Worm (Caenorhabditis elegans) whole organism, young adult: ENCODE results near the gene pycr-4.
A peak's percentile ranks its signal among the peaks of the same experiment; 100 is the strongest.

ENCODE experiments used
- B0019.2 ChIP-seq: fragments of 200-800 bp; sonication (Bioruptor generic); conservative IDR thresholded peaks from 2 replicates; pipeline ENCODE4 v1.3.6; 2022; ENCODE audit warnings: missing genetic modification reagents, missing genetic modification characterization, missing compliant biosample characterization
- F22D6.2 ChIP-seq: sonication (generic microtip); optimal IDR thresholded peaks from 2 replicates; lab custom pipeline; 2016; ENCODE audit warnings: mild to moderate bottlenecking, missing genetic modification characterization, missing compliant biosample characterization
- F23B12.7 ChIP-seq: sonication (generic microtip); optimal IDR thresholded peaks from 2 replicates; lab custom pipeline; 2017; ENCODE audit warnings: missing genetic modification characterization, mild to moderate bottlenecking, missing compliant biosample characterization, antibody characterized with exemption, moderate library complexity; ENCODE audit not compliant: insufficient read depth
- F39B2.1 ChIP-seq: fragments of 200-800 bp; sonication (Bioruptor generic); IDR thresholded peaks from 2 replicates; pipeline ENCODE4 v1.3.6; 2022; ENCODE audit warnings: missing genetic modification reagents, missing genetic modification characterization, missing compliant biosample characterization
- F49E8.2 ChIP-seq: sonication (generic microtip); optimal IDR thresholded peaks from 3 replicates; lab custom pipeline; 2017; ENCODE audit warnings: missing genetic modification characterization, mild to moderate bottlenecking, missing compliant biosample characterization, antibody characterized with exemption, moderate library complexity; ENCODE audit not compliant: insufficient read depth
- K11D2.4 ChIP-seq: fragments of 200-800 bp; sonication (Bioruptor generic); IDR thresholded peaks from 2 replicates; pipeline ENCODE4 v1.3.6; 2022; ENCODE audit warnings: missing genetic modification reagents, missing genetic modification characterization, missing compliant biosample characterization
- K12H6.12 ChIP-seq: fragments of 200-800 bp; sonication (Bioruptor generic); optimal IDR thresholded peaks from 2 replicates; lab custom pipeline; 2018; ENCODE audit warnings: mild to moderate bottlenecking, missing genetic modification characterization, missing compliant biosample characterization
- T26A5.8 ChIP-seq: sonication (generic microtip); optimal IDR thresholded peaks from 2 replicates; lab custom pipeline; 2016; ENCODE audit warnings: missing genetic modification characterization, missing compliant biosample characterization
- Y53F4B.3 ChIP-seq: fragments of 200-800 bp; sonication (Bioruptor generic); IDR thresholded peaks from 2 replicates; pipeline ENCODE4 v1.3.6; 2022; ENCODE audit warnings: missing genetic modification reagents, missing genetic modification characterization, missing compliant biosample characterization
- Y53G8AR.9 ChIP-seq: fragments of 200-800 bp; sonication (Bioruptor generic); conservative IDR thresholded peaks from 2 replicates; pipeline ENCODE4 v1.3.6; 2022; ENCODE audit warnings: missing genetic modification reagents, missing genetic modification characterization, missing compliant biosample characterization
- ama-1 ChIP-seq, 3 experiments: fragments of 150-350 bp in 1 of 3; sonication (generic microtip) in 2 of 3; optimal IDR thresholded peaks; 2 replicates each; lab custom pipeline; 2014 to 2018; ENCODE audit warnings: missing biosample characterization in 2 of 3, missing genetic modification characterization in 2 of 3, missing genetic modification reagents in 2 of 3
- aptf-2 ChIP-seq: fragments of 200-800 bp; sonication (Bioruptor generic); conservative IDR thresholded peaks from 2 replicates; pipeline ENCODE4 v1.3.6; 2022; ENCODE audit warnings: missing genetic modification reagents, missing genetic modification characterization, missing compliant biosample characterization
- atf-7 ChIP-seq: sonication (generic microtip); optimal IDR thresholded peaks from 2 replicates; lab custom pipeline; 2017; ENCODE audit warnings: mild to moderate bottlenecking, missing genetic modification characterization, missing compliant biosample characterization
- attf-5 ChIP-seq: fragments of 200-800 bp; sonication (Bioruptor generic); optimal IDR thresholded peaks from 2 replicates; lab custom pipeline; 2018; ENCODE audit warnings: mild to moderate bottlenecking, missing genetic modification characterization, missing compliant biosample characterization
- bed-1 ChIP-seq: fragments of 200-800 bp; sonication (Bioruptor generic); IDR thresholded peaks from 2 replicates; pipeline ENCODE4 v1.3.6; 2022; ENCODE audit warnings: missing genetic modification reagents, missing genetic modification characterization, missing compliant biosample characterization
- bed-2 ChIP-seq: fragments of 200-800 bp; sonication (Bioruptor generic); IDR thresholded peaks from 2 replicates; pipeline ENCODE4 v1.3.6; 2022; ENCODE audit warnings: missing genetic modification reagents, missing genetic modification characterization, missing compliant biosample characterization
- cebp-1 ChIP-seq, 2 experiments: fragments of 200-800 bp in 1 of 2; sonication (Bioruptor generic) in 1 of 2; sonication (generic microtip) in 1 of 2; IDR thresholded peaks in 1 of 2; optimal IDR thresholded peaks in 1 of 2; 2 replicates each; pipeline versions ENCODE4 v1.3.6 to Lab custom; 2017 to 2022; ENCODE audit warnings: missing compliant biosample characterization in 2 of 2, missing genetic modification characterization in 2 of 2, mild to moderate bottlenecking in 1 of 2, missing genetic modification reagents in 1 of 2, moderate library complexity in 1 of 2
- ceh-100 ChIP-seq: fragments of 200-800 bp; sonication (Bioruptor generic); IDR thresholded peaks from 2 replicates; pipeline ENCODE4 v1.3.6; 2022; ENCODE audit warnings: missing genetic modification reagents, missing genetic modification characterization, missing compliant biosample characterization
- ceh-27 ChIP-seq: fragments of 200-800 bp; sonication (Bioruptor generic); optimal IDR thresholded peaks from 2 replicates; lab custom pipeline; 2018; ENCODE audit warnings: mild to moderate bottlenecking, missing genetic modification characterization, moderate library complexity, missing compliant biosample characterization
- efl-1 ChIP-seq: fragments of 150-350 bp; optimal IDR thresholded peaks from 2 replicates; lab custom pipeline; 2014; ENCODE audit warnings: missing biosample characterization, missing genetic modification reagents, missing genetic modification characterization
- ekl-4 ChIP-seq: fragments of 200-800 bp; sonication (Bioruptor generic); IDR thresholded peaks from 2 replicates; pipeline ENCODE4 v1.3.6; 2022; ENCODE audit warnings: missing genetic modification reagents, missing genetic modification characterization, missing compliant biosample characterization
- lin-26 ChIP-seq: fragments of 200-800 bp; sonication (Bioruptor generic); IDR thresholded peaks from 2 replicates; pipeline ENCODE4 v1.3.6; 2022; ENCODE audit warnings: missing genetic modification reagents, missing genetic modification characterization, missing compliant biosample characterization
- madf-3 ChIP-seq: fragments of 200-800 bp; sonication (Bioruptor generic); IDR thresholded peaks from 2 replicates; pipeline ENCODE4 v1.3.6; 2022; ENCODE audit warnings: missing genetic modification reagents, missing genetic modification characterization, missing compliant biosample characterization
- mcd-1 ChIP-seq: fragments of 200-800 bp; sonication (Bioruptor generic); IDR thresholded peaks from 2 replicates; pipeline ENCODE4 v1.3.6; 2022; ENCODE audit warnings: missing genetic modification reagents, missing genetic modification characterization, missing compliant biosample characterization
- mel-28 ChIP-seq: sonication (generic microtip); optimal IDR thresholded peaks from 2 replicates; lab custom pipeline; 2016; ENCODE audit warnings: borderline replicate concordance, mild to moderate bottlenecking, missing genetic modification characterization, missing compliant biosample characterization
- nfya-2 ChIP-seq: fragments of 200-800 bp; sonication (Bioruptor generic); IDR thresholded peaks from 2 replicates; pipeline ENCODE4 v1.3.6; 2022; ENCODE audit warnings: missing genetic modification reagents, missing genetic modification characterization, missing compliant biosample characterization
- nhr-80 ChIP-seq: sonication (generic microtip); optimal IDR thresholded peaks from 2 replicates; lab custom pipeline; 2016; ENCODE audit warnings: missing genetic modification characterization, missing compliant biosample characterization
- pbrm-1 ChIP-seq: fragments of 200-800 bp; sonication (Bioruptor generic); IDR thresholded peaks from 2 replicates; pipeline ENCODE4 v1.3.6; 2022; ENCODE audit warnings: missing genetic modification reagents, missing genetic modification characterization, missing compliant biosample characterization
- pha-4 ChIP-seq: fragments of 150-350 bp; sonication (generic microtip); optimal IDR thresholded peaks from 2 replicates; lab custom pipeline; 2014; ENCODE audit warnings: missing biosample characterization, missing genetic modification reagents, missing genetic modification characterization
- rec-8 ChIP-seq, 2 experiments: sonication (generic microtip); optimal IDR thresholded peaks; 2 replicates each; lab custom pipeline; 2016; ENCODE audit warnings: mild to moderate bottlenecking in 2 of 2, missing genetic modification characterization in 2 of 2, missing genetic modification reagents in 2 of 2, missing genotype in 2 of 2, missing biosample characterization in 1 of 2, missing compliant biosample characterization in 1 of 2, moderate library complexity in 1 of 2
- sdz-38 ChIP-seq: sonication (generic microtip); optimal IDR thresholded peaks from 2 replicates; lab custom pipeline; 2016; ENCODE audit warnings: missing genotype, missing genetic modification characterization, missing compliant biosample characterization
- snpc-4 ChIP-seq, 5 experiments: fragments of 150-350 bp in 1 of 5; sonication (generic microtip) in 4 of 5; optimal IDR thresholded peaks; 2 replicates each; lab custom pipeline; 2014 to 2018; ENCODE audit warnings: missing genetic modification characterization in 5 of 5, missing biosample characterization in 3 of 5, antibody characterized with exemption in 2 of 5, mild to moderate bottlenecking in 2 of 5, missing compliant biosample characterization in 2 of 5, missing genotype in 2 of 5, moderate library complexity in 2 of 5, missing genetic modification reagents in 1 of 5
- tbp1 ChIP-seq: fragments of 200-800 bp; sonication (Bioruptor generic); optimal IDR thresholded peaks from 2 replicates; lab custom pipeline; 2018; ENCODE audit warnings: mild to moderate bottlenecking, missing genetic modification characterization, missing compliant biosample characterization
- unc-130 ChIP-seq: sonication (generic microtip); optimal IDR thresholded peaks from 2 replicates; lab custom pipeline; 2016; ENCODE audit warnings: missing genetic modification reagents, missing genetic modification characterization, missing compliant biosample characterization
- unc-62 ChIP-seq: fragments of 150-350 bp; optimal IDR thresholded peaks from 2 replicates; lab custom pipeline; 2014; ENCODE audit warnings: missing biosample characterization, missing genetic modification reagents, missing genetic modification characterization
- xnd-1 ChIP-seq: sonication (generic microtip); optimal IDR thresholded peaks from 2 replicates; lab custom pipeline; 2016; ENCODE audit warnings: missing genotype, missing genetic modification reagents, missing genetic modification characterization, missing compliant biosample characterization
- zfh-2 ChIP-seq: fragments of 200-800 bp; sonication (Bioruptor generic); conservative IDR thresholded peaks from 2 replicates; pipeline ENCODE4 v1.3.6; 2022; ENCODE audit warnings: missing genetic modification reagents, missing genetic modification characterization, missing compliant biosample characterization
- ztf-22 ChIP-seq: fragments of 200-800 bp; sonication (Bioruptor generic); optimal IDR thresholded peaks from 2 replicates; lab custom pipeline; 2018; ENCODE audit warnings: mild to moderate bottlenecking, missing genetic modification characterization, moderate library complexity, missing compliant biosample characterization
- ztf-26 ChIP-seq: sonication (generic microtip); optimal IDR thresholded peaks from 2 replicates; lab custom pipeline; 2017; ENCODE audit warnings: missing genetic modification characterization, missing compliant biosample characterization
- ztf-28 ChIP-seq: fragments of 200-800 bp; sonication (Bioruptor generic); IDR thresholded peaks from 2 replicates; pipeline ENCODE4 v1.3.6; 2022; ENCODE audit warnings: missing genetic modification reagents, missing genetic modification characterization, missing compliant biosample characterization
- ztf-6 ChIP-seq: fragments of 200-800 bp; sonication (Bioruptor generic); IDR thresholded peaks from 2 replicates; pipeline ENCODE4 v1.3.6; 2022; ENCODE audit warnings: missing genetic modification reagents, missing genetic modification characterization, missing compliant biosample characterization

The pycr-4 gene

ce11 chrIV:7487554-7488456, 10.7 kb upstream of the pycr-4 start, which contains the start of the genes his-60 and his-59 (continued):
- TF ChIP-seq unc-62 (GFP tag; lab: Kevin White, UChicago) (no peak), unc-130 (GFP tag; lab: Kevin White, UChicago) (peak; percentile 7), ama-1 (optimal IDR thresholded peaks at IDR 0.05; lab: Kevin White, UChicago) (no peak), ama-1 (GFP tag; optimal IDR thresholded peaks at IDR 0.05; lab: Kevin White, UChicago) (peak in 1 of 2 experiments; percentile 83), Y53G8AR.9 (GFP tag; lab: Robert Waterston, UW) (peak; percentile 85), rec-8 (tag; optimal IDR thresholded peaks at IDR 0.05; lab: Kevin White, UChicago) (peak in 1 of 2 experiments; percentile 77), ztf-28 (GFP tag; lab: Robert Waterston, UW) (no peak), aptf-2 (GFP tag; lab: Robert Waterston, UW) (0 out of 2 replicates have a peak, but pooled peaks have one; percentile 12)

- TF ChIP-seq xnd-1 (tag; lab: Kevin White, UChicago): no peak
- no peak for TF ChIP-seq nfya-2 (GFP tag; lab: Robert Waterston, UW)
- no peak for TF ChIP-seq B0019.2 (GFP tag; lab: Robert Waterston, UW)
- TF ChIP-seq sdz-38 (tag; lab: Kevin White, UChicago): no peak
- no peak for TF ChIP-seq efl-1
- TF ChIP-seq ceh-27 (GFP tag; lab: Kevin White, UChicago): no peak
- peak; percentile 76; the same call in 1 of the 2 replicates for TF ChIP-seq ztf-28 (GFP tag; lab: Robert Waterston, UW)
- no peak for TF ChIP-seq cebp-1 (GFP tag; IDR thresholded peaks at IDR 0.05; lab: Robert Waterston, UW)
- TF ChIP-seq cebp-1 (tag; optimal IDR thresholded peaks at IDR 0.05; lab: Kevin White, UChicago): peak; percentile 6
- TF ChIP-seq attf-5: no peak
- no peak for TF ChIP-seq Y53F4B.3 (GFP tag; lab: Robert Waterston, UW)
- TF ChIP-seq snpc-4 (GFP tag; optimal IDR thresholded peaks at IDR 0.05; lab: Kevin White, UChicago): no peak
- peak; percentile 4 to 74 (median 61) for TF ChIP-seq snpc-4 (tag; optimal IDR thresholded peaks at IDR 0.05; lab: Kevin White, UChicago)
- no peak for TF ChIP-seq K12H6.12 (tag; lab: Kevin White, UChicago)
- TF ChIP-seq bed-1 (GFP tag; lab: Robert Waterston, UW): no peak
- peak; percentile 51 for TF ChIP-seq mcd-1 (GFP tag; lab: Robert Waterston, UW)
- TF ChIP-seq pbrm-1: peak; percentile 63; the same call in 1 of the 2 replicates
- no peak for TF ChIP-seq K11D2.4 (GFP tag; lab: Robert Waterston, UW)
- peak; percentile 92 for TF ChIP-seq lin-26 (GFP tag; lab: Robert Waterston, UW)
- TF ChIP-seq bed-2: no peak
- peak; percentile 39 for TF ChIP-seq ekl-4 (GFP tag; lab: Robert Waterston, UW)
- no peak for TF ChIP-seq ztf-26 (tag; lab: Kevin White, UChicago)
- TF ChIP-seq zfh-2: no peak
- peak; percentile 73 for TF ChIP-seq nhr-80
- TF ChIP-seq ceh-100: peak; percentile 53
- TF ChIP-seq F23B12.7 (tag; lab: Kevin White, UChicago): no peak
- peak; percentile 71 for TF ChIP-seq tbp1
- TF ChIP-seq unc-130 (GFP tag; lab: Kevin White, UChicago): no peak
- no peak; the same call in none of the 2 replicates for TF ChIP-seq madf-3 (GFP tag; lab: Robert Waterston, UW)
- no peak for TF ChIP-seq atf-7
- TF ChIP-seq pha-4: no peak
- no peak for TF ChIP-seq ztf-6 (GFP tag; lab: Robert Waterston, UW)
- no peak for TF ChIP-seq F22D6.2 (tag; lab: Kevin White, UChicago)
- peak; percentile 89 for TF ChIP-seq F49E8.2 (tag; lab: Kevin White, UChicago)
- TF ChIP-seq ztf-22: no peak
- TF ChIP-seq T26A5.8 (tag; lab: Kevin White, UChicago): no peak
- TF ChIP-seq F39B2.1 (GFP tag; lab: Robert Waterston, UW): peak; percentile 98
- no peak for TF ChIP-seq mel-28 (tag; lab: Kevin White, UChicago)
Observed at ce11 chrIV:7486201-7486947, 9.3 kb upstream of the pycr-4 start, which contains the start of the genes his-61 and his-62. his-61 (minus strand) TSS chrIV:7486217. his-62 (plus strand) TSS chrIV:7486545.
